Fruit fly (Drosophila melanogaster) whole organism, embryonic: Measurements from ENCODE around the gene CG7579.

Source experiments
- CG10274 ChIP-seq: fragments of 200-800 bp; sonication (Bioruptor generic); optimal IDR thresholded peaks from 3 replicates; lab custom pipeline; 2017; ENCODE audit warnings: missing biosample characterization, mild to moderate bottlenecking, missing genetic modification characterization
- CG11093 ChIP-seq: fragments of 200-800 bp; sonication (Bioruptor generic); IDR thresholded peaks from 3 replicates; pipeline ENCODE4 v1.3.6; 2022; ENCODE audit warnings: missing biosample characterization, missing genetic modification characterization
- CG11695 ChIP-seq: fragments of 200-800 bp; sonication (Bioruptor generic); IDR thresholded peaks from 3 replicates; pipeline ENCODE4 v1.3.6; 2022; ENCODE audit warnings: missing biosample characterization, missing genetic modification characterization
- CG12659 ChIP-seq: fragments of 200-800 bp; sonication (Bioruptor generic); optimal IDR thresholded peaks from 3 replicates; lab custom pipeline; 2017; ENCODE audit warnings: mild to moderate bottlenecking, missing biosample characterization, missing genetic modification reagents, missing genetic modification characterization
- CG13296 ChIP-seq: fragments of 200-800 bp; sonication (Bioruptor generic); optimal IDR thresholded peaks from 3 replicates; lab custom pipeline; 2018; ENCODE audit warnings: missing biosample characterization, mild to moderate bottlenecking, missing genetic modification characterization
- CG14014 ChIP-seq: fragments of 200-800 bp; sonication (Bioruptor generic); IDR thresholded peaks from 2 replicates; pipeline ENCODE4 v1.3.6; 2022; ENCODE audit warnings: missing biosample characterization, missing genetic modification characterization
- CG14710 ChIP-seq: fragments of 200-800 bp; sonication (Bioruptor generic); optimal IDR thresholded peaks from 3 replicates; lab custom pipeline; 2019; ENCODE audit warnings: missing biosample characterization, mild to moderate bottlenecking, missing genetic modification characterization, moderate library complexity
- CG15073 ChIP-seq: fragments of 200-800 bp; sonication (Bioruptor generic); optimal IDR thresholded peaks from 2 replicates; lab custom pipeline; 2016; ENCODE audit warnings: missing biosample characterization, missing genetic modification characterization
- CG15514 ChIP-seq: fragments of 200-800 bp; sonication (Bioruptor generic); optimal IDR thresholded peaks from 3 replicates; lab custom pipeline; 2017; ENCODE audit warnings: missing biosample characterization, missing genetic modification characterization, mild to moderate bottlenecking, moderate library complexity, missing genetic modification reagents
- CG15696 ChIP-seq: fragments of 200-800 bp; sonication (Bioruptor generic); optimal IDR thresholded peaks from 2 replicates; lab custom pipeline; 2019; ENCODE audit warnings: missing biosample characterization, mild to moderate bottlenecking, missing genetic modification characterization, moderate library complexity
- CG17361 ChIP-seq: fragments of 200-800 bp; sonication (Bioruptor generic); IDR thresholded peaks from 3 replicates; pipeline ENCODE4 v1.3.6; 2022; ENCODE audit warnings: missing biosample characterization, missing genetic modification characterization
- CG18476 ChIP-seq: fragments of 200-800 bp; sonication (Bioruptor generic); optimal IDR thresholded peaks from 2 replicates; lab custom pipeline; 2016; ENCODE audit warnings: missing biosample characterization, mild to moderate bottlenecking, missing genetic modification characterization
- CG34422 ChIP-seq: fragments of 200-800 bp; sonication (Bioruptor generic); IDR thresholded peaks from 3 replicates; pipeline ENCODE4 v1.3.6; 2022; ENCODE audit warnings: missing biosample characterization, missing genetic modification characterization
- CG3838 ChIP-seq: fragments of 200-800 bp; sonication (Bioruptor generic); optimal IDR thresholded peaks from 3 replicates; lab custom pipeline; 2016; ENCODE audit warnings: missing biosample characterization, missing genetic modification characterization
- CG4617 ChIP-seq: fragments of 200-800 bp; sonication (Bioruptor generic); optimal IDR thresholded peaks from 3 replicates; lab custom pipeline; 2016; ENCODE audit warnings: missing biosample characterization, missing genetic modification characterization, borderline replicate concordance
- CG6689 ChIP-seq: fragments of 200-800 bp; sonication (Bioruptor generic); IDR thresholded peaks from 2 replicates; pipeline ENCODE4 v1.3.6; 2022; ENCODE audit warnings: missing biosample characterization, missing genetic modification characterization
- CG7987 ChIP-seq: fragments of 200-800 bp; sonication (Bioruptor generic); optimal IDR thresholded peaks from 2 replicates; lab custom pipeline; 2018; ENCODE audit warnings: missing biosample characterization, mild to moderate bottlenecking, missing genetic modification characterization, moderate library complexity
- CG8290 ChIP-seq, 3 experiments: fragments of 200-800 bp; sonication (Bioruptor generic); optimal IDR thresholded peaks; 2 replicates each; lab custom pipeline; 2016 to 2019; ENCODE audit warnings: missing biosample characterization in 3 of 3, missing genetic modification characterization in 3 of 3, mild to moderate bottlenecking in 2 of 3, moderate library complexity in 1 of 3
- CG8765 ChIP-seq: fragments of 200-800 bp; sonication (Bioruptor generic); IDR thresholded peaks from 2 replicates; pipeline ENCODE4 v1.3.6; 2022; ENCODE audit warnings: missing biosample characterization, missing genetic modification characterization
- CoRest ChIP-seq: fragments of 200-800 bp; sonication (Bioruptor generic); optimal IDR thresholded peaks from 3 replicates; lab custom pipeline; 2018; ENCODE audit warnings: missing biosample characterization, mild to moderate bottlenecking, missing genetic modification characterization, moderate library complexity
- D ChIP-seq, 2 experiments: fragments of 200-800 bp in 1 of 2; fragments of >200 bp in 1 of 2; sonication (Bioruptor generic) in 1 of 2; optimal IDR thresholded peaks; 2 replicates in 1 of 2; 3 replicates in 1 of 2; lab custom pipeline; 2017; ENCODE audit warnings: mild to moderate bottlenecking in 1 of 2, missing biosample characterization in 1 of 2, missing genetic modification characterization in 1 of 2, missing genetic modification reagents in 1 of 2
- Hsf ChIP-seq: fragments of 200-800 bp; sonication (Bioruptor generic); optimal IDR thresholded peaks from 3 replicates; lab custom pipeline; 2016; ENCODE audit warnings: missing biosample characterization, missing genetic modification characterization
- Jarid2 ChIP-seq: fragments of 200-800 bp; sonication (Bioruptor generic); optimal IDR thresholded peaks from 3 replicates; lab custom pipeline; 2017; ENCODE audit warnings: mild to moderate bottlenecking, missing biosample characterization, missing genetic modification reagents, missing genetic modification characterization
- Nf-YA ChIP-seq: fragments of 200-800 bp; sonication (Bioruptor generic); IDR thresholded peaks from 2 replicates; pipeline ENCODE4 v1.3.6; 2022; ENCODE audit warnings: missing biosample characterization, missing genetic modification characterization
- Side ChIP-seq: fragments of 200-800 bp; sonication (Bioruptor generic); optimal IDR thresholded peaks from 2 replicates; lab custom pipeline; 2016; ENCODE audit warnings: missing biosample characterization, missing genetic modification characterization
- Six4 ChIP-seq: fragments of 200-800 bp; sonication (Bioruptor generic); optimal IDR thresholded peaks from 2 replicates; lab custom pipeline; 2016; ENCODE audit warnings: missing biosample characterization, missing genetic modification characterization
- Vsx1 ChIP-seq: fragments of 200-800 bp; sonication (Bioruptor generic); optimal IDR thresholded peaks from 2 replicates; lab custom pipeline; 2017; ENCODE audit warnings: missing biosample characterization, mild to moderate bottlenecking, missing genetic modification characterization, missing genetic modification reagents
- Xbp1 ChIP-seq: fragments of 200-800 bp; sonication (Bioruptor generic); optimal IDR thresholded peaks from 3 replicates; lab custom pipeline; 2016; ENCODE audit warnings: missing biosample characterization, mild to moderate bottlenecking, missing genetic modification characterization
- ab ChIP-seq: fragments of 200-800 bp; sonication (Bioruptor generic); optimal IDR thresholded peaks from 2 replicates; lab custom pipeline; 2016; ENCODE audit warnings: missing biosample characterization, missing genetic modification characterization
- aop ChIP-seq: fragments of 200-800 bp; sonication (Bioruptor generic); IDR thresholded peaks from 2 replicates; pipeline ENCODE4 v1.3.6; 2022; ENCODE audit warnings: missing biosample characterization, missing genetic modification characterization
- corto ChIP-seq: fragments of 200-800 bp; sonication (Bioruptor generic); optimal IDR thresholded peaks from 2 replicates; lab custom pipeline; 2016; ENCODE audit warnings: missing biosample characterization, mild to moderate bottlenecking, missing genetic modification characterization, moderate library complexity
- crc ChIP-seq: fragments of 200-800 bp; sonication (Bioruptor generic); optimal IDR thresholded peaks from 2 replicates; lab custom pipeline; 2016; ENCODE audit warnings: missing biosample characterization, missing genetic modification characterization
- dimm ChIP-seq: fragments of 200-800 bp; sonication (Bioruptor generic); IDR thresholded peaks from 2 replicates; pipeline ENCODE4 v1.3.6; 2022; ENCODE audit warnings: missing biosample characterization, missing genetic modification characterization
- eve ChIP-seq, 2 experiments: fragments of >200 bp; optimal IDR thresholded peaks; 2 replicates each; lab custom pipeline; 2017; ENCODE audit warnings: missing biosample characterization in 2 of 2, missing genetic modification characterization in 2 of 2
- ewg ChIP-seq: fragments of 200-800 bp; sonication (Bioruptor generic); optimal IDR thresholded peaks from 3 replicates; lab custom pipeline; 2017; ENCODE audit warnings: mild to moderate bottlenecking, missing biosample characterization, missing genetic modification reagents, missing genetic modification characterization
- fd96Cb ChIP-seq: fragments of 200-800 bp; sonication (Bioruptor generic); optimal IDR thresholded peaks from 2 replicates; lab custom pipeline; 2018; ENCODE audit warnings: missing biosample characterization, mild to moderate bottlenecking, missing genetic modification characterization, moderate library complexity
- gem ChIP-seq: fragments of 200-800 bp; sonication (Bioruptor generic); optimal IDR thresholded peaks from 2 replicates; lab custom pipeline; 2019; ENCODE audit warnings: missing biosample characterization, mild to moderate bottlenecking, missing genetic modification characterization, moderate library complexity
- nau ChIP-seq: fragments of 200-800 bp; sonication (Bioruptor generic); optimal IDR thresholded peaks from 3 replicates; lab custom pipeline; 2017; ENCODE audit warnings: missing biosample characterization, mild to moderate bottlenecking, missing genetic modification characterization, missing genetic modification reagents
- otp ChIP-seq: fragments of 200-800 bp; sonication (Bioruptor generic); IDR thresholded peaks from 3 replicates; pipeline ENCODE4, ENCODE4 v1.3.6; 2022; ENCODE audit warnings: missing biosample characterization, missing genetic modification characterization
- p53 ChIP-seq: fragments of 200-800 bp; sonication (Bioruptor generic); optimal IDR thresholded peaks from 2 replicates; lab custom pipeline; 2016; ENCODE audit warnings: missing biosample characterization, missing genetic modification characterization
- peb ChIP-seq: fragments of 200-800 bp; sonication (Bioruptor generic); IDR thresholded peaks from 2 replicates; pipeline ENCODE4 v1.3.6; 2022; ENCODE audit warnings: missing biosample characterization, missing genetic modification characterization
- psq ChIP-seq: fragments of 200-800 bp; sonication (Bioruptor generic); optimal IDR thresholded peaks from 2 replicates; lab custom pipeline; 2017; ENCODE audit warnings: missing biosample characterization, missing genetic modification characterization
- so ChIP-seq: fragments of 200-800 bp; sonication (Bioruptor generic); IDR thresholded peaks from 3 replicates; pipeline ENCODE4 v1.3.6; 2022; ENCODE audit warnings: missing biosample characterization, missing genetic modification characterization
- stwl ChIP-seq: fragments of 200-800 bp; sonication (Bioruptor generic); optimal IDR thresholded peaks from 3 replicates; lab custom pipeline; 2018; ENCODE audit warnings: missing biosample characterization, mild to moderate bottlenecking, missing genetic modification characterization, moderate library complexity
- trem ChIP-seq: fragments of 200-800 bp; optimal IDR thresholded peaks from 3 replicates; lab custom pipeline; 2019; ENCODE audit warnings: missing biosample characterization, mild to moderate bottlenecking, missing genetic modification characterization, moderate library complexity
- usp ChIP-seq: fragments of >200 bp; optimal IDR thresholded peaks from 2 replicates; lab custom pipeline; 2017; ENCODE audit warnings: missing biosample characterization, missing genetic modification characterization
- zen ChIP-seq: fragments of 200-800 bp; sonication (Bioruptor generic); optimal IDR thresholded peaks from 3 replicates; lab custom pipeline; 2018; ENCODE audit warnings: missing biosample characterization, mild to moderate bottlenecking, missing genetic modification characterization, moderate library complexity
- zen2 ChIP-seq: fragments of 200-800 bp; sonication (Bioruptor generic); IDR thresholded peaks from 3 replicates; pipeline ENCODE4 v1.3.6; 2022; ENCODE audit warnings: missing biosample characterization, missing genetic modification characterization; ENCODE audit not compliant: partially characterized antibody

CG7579 gene

DNA sequence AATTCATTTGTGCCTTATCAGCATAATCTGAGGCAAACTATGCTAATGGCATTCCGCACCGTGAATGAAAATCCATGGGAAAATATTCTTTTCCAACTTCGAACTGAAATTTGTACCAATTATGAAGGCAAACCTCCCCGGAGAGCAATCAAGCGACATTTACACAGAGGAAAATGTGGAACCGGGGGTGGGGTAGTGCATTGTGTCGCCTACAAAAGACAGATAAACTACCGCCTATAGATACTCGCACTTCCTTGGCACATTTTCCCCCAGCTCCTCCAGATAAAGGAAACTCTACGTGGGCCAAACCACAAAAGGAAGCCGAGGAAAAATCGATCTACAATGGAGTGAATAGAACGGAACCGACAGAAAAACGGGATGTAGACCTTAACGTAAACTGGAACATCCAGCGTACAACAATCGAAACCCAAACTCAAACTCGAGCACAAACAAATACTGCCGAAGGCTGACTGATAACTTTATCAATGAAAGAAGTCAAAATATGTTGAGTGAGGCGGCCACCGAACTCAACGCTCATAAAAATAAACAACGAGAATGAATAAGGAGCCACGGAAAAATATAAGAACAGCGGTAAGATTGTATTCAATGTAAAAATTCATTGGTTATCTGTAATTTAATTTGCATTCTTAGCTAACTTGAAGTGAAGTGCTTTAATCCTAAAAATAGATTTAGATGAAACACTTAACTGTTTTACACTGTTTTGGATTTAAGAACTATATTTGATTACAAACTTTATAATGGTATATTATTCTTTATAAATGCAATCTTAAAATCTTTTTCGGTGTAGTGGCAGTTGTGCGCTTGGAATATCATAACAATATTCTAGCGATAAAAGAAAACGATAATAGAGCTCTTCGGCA, 7.7 kb upstream of the CG7579 start (continued):
- TF ChIP-seq so (GFP tag; lab: Robert Waterston, UW) (peak; percentile 28; the same call in 1 of the 3 replicates), CG14014 (GFP tag; lab: Robert Waterston, UW) (peak; percentile 44; the same call in 1 of the 2 replicates), aop (GFP tag; lab: Robert Waterston, UW) (no peak), CG7987 (GFP tag; lab: Kevin White, UChicago) (no peak), CG14710 (tag; lab: Kevin White, UChicago) (peak; percentile 77), dimm (GFP tag; lab: Robert Waterston, UW) (no peak), CG8290 (GFP tag; optimal IDR thresholded peaks at IDR 0.05; lab: Kevin White, UChicago) (no peak), CG8290 (tag; optimal IDR thresholded peaks at IDR 0.05; lab: Kevin White, UChicago) (no peak), p53 (GFP tag; lab: Kevin White, UChicago) (no peak), CG15073 (GFP tag; lab: Kevin White, UChicago) (no peak), usp (GFP tag; lab: Kevin White, UChicago) (no peak), ewg (GFP tag; lab: Kevin White, UChicago) (no peak), nau (GFP tag; lab: Kevin White, UChicago) (peak; percentile 12), CG12659 (GFP tag; lab: Kevin White, UChicago) (peak; percentile 4), Nf-YA (GFP tag; lab: Robert Waterston, UW) (no peak; the same call in 1 of the 2 replicates), CG3838 (GFP tag; lab: Kevin White, UChicago) (no peak), stwl (tag; lab: Kevin White, UChicago) (no peak), CG11093 (GFP tag; lab: Robert Waterston, UW) (no peak), Six4 (GFP tag; lab: Kevin White, UChicago) (peak; percentile 32), ab (GFP tag; lab: Kevin White, UChicago) (no peak), fd96Cb (tag; lab: Kevin White, UChicago) (peak; percentile 77), peb (no peak), zen (tag; lab: Kevin White, UChicago) (peak; percentile 64), CoRest (tag; lab: Kevin White, UChicago) (peak; percentile 44), psq (GFP tag; lab: Kevin White, UChicago) (no peak), CG15514 (GFP tag; lab: Kevin White, UChicago) (peak; percentile 11), Side (peak; percentile 42), Jarid2 (GFP tag; lab: Kevin White, UChicago) (no peak), Hsf (GFP tag; lab: Kevin White, UChicago) (no peak), CG4617 (GFP tag; lab: Kevin White, UChicago) (no peak), CG15696 (tag; lab: Kevin White, UChicago) (peak; percentile 61), trem (tag; lab: Kevin White, UChicago) (peak; percentile 65), Xbp1 (GFP tag; lab: Kevin White, UChicago) (no peak), Vsx1 (peak; percentile 28), CG17361 (GFP tag; lab: Robert Waterston, UW) (peak; percentile 53; the same call in 1 of the 3 replicates), CG18476 (GFP tag; lab: Kevin White, UChicago) (peak; percentile 55), otp (GFP tag; lab: Robert Waterston, UW) (no peak), zen2 (no peak), corto (no peak), CG6689 (GFP tag; lab: Robert Waterston, UW) (0 out of 2 replicates have a peak, but pooled peaks have one; percentile 10), D (optimal IDR thresholded peaks at IDR 0.05; lab: Kevin White, UChicago) (peak; percentile 30), D (GFP tag; optimal IDR thresholded peaks at IDR 0.05; lab: Kevin White, UChicago) (peak; percentile 64), crc (GFP tag; lab: Kevin White, UChicago) (no peak), gem (tag; lab: Kevin White, UChicago) (peak; percentile 83), CG13296 (GFP tag; lab: Kevin White, UChicago) (peak; percentile 30), CG34422 (GFP tag; lab: Robert Waterston, UW) (no peak), CG10274 (GFP tag; lab: Kevin White, UChicago) (no peak), CG11695 (no peak), eve (GFP tag; optimal IDR thresholded peaks at IDR 0.05; lab: Kevin White, UChicago) (no peak), CG8765 (GFP tag; lab: Robert Waterston, UW) (no peak)
